Fruit fly (Drosophila melanogaster): ENCODE data around the gene CG34176.

The CG34176 gene

DNA sequence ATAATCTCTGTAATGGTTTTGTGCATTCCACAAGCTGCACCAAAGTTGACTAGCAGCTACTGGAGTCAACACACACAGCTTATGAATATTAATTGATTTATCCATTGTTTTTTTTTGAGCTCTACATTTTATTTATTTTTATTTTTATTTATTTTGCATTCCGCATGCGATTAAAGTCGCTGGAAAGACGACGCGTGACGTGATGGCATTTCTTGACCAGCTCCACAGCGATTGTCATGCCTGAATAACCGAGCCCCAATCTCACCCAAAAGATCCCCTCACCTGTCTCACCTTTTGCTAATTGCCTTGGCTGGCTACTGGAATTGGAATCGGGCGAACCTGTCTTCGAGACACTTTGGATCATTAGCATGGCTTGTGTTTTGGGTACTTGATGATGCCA, 32.4 kb downstream of the CG34176 start:
- TF ChIP-seq ovo (GFP tag; optimal IDR thresholded peaks at IDR 0.05) (no peak), cnc (optimal IDR thresholded peaks at IDR 0.05) (no peak), CG7101 (tag; optimal IDR thresholded peaks at IDR 0.05) (no peak)

DNA sequence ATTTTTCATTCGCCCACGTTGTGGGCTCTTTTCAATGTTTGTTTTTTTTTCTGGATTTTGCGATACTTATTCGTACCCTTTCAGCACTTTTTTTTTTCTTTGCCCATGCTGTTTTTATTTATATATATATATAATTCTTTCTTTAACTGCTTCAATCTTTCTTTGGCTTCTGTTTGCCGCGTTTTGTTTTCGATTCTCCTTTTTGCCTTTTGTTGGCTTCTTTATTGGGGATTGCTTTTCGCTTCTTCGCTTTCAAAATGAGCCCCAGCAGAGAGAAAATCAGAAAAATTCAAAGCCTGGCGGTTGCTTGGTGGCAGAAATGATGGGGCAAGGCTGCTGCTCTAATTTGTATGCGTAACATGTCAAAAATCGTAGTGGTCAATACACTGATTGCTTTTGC, 33.1 kb downstream of the CG34176 start:
- TF ChIP-seq Crg-1 (GFP tag; optimal IDR thresholded peaks at IDR 0.05) (no peak), tj (GFP tag; optimal IDR thresholded peaks at IDR 0.05) (peak; percentile 26)

dm6 chr2L:4038073-4038699, 34.3 kb downstream of the CG34176 start:
- TF ChIP-seq toe (GFP tag; optimal IDR thresholded peaks at IDR 0.05): no peak
- TF ChIP-seq CG33017 (tag; optimal IDR thresholded peaks at IDR 0.05): no peak
- no peak for TF ChIP-seq tj (GFP tag; optimal IDR thresholded peaks at IDR 0.05)
- no peak for TF ChIP-seq bab1 (GFP tag; optimal IDR thresholded peaks at IDR 0.05)
- no peak for TF ChIP-seq CG7045 (GFP tag; optimal IDR thresholded peaks at IDR 0.05)
- no peak for TF ChIP-seq pad (GFP tag; optimal IDR thresholded peaks at IDR 0.05)
- no peak for TF ChIP-seq ovo (GFP tag; optimal IDR thresholded peaks at IDR 0.05)

DNA sequence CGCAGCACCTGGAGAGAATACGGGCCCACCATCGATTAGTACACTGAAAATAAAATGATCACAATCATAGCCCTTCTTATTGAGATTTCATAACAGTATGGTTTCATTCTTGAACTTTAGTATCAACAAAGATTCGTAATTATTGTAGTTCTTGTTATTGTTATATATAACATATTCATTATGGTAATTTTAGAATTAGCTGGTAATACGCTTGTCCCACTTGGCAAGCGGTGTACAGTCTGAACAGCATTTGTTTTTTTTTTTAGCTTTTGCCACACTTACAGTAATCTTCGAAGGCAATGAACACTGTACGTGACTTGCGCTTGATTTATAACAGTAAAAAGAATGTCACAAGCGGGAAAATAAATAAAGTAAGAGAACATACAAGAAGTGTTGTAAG, 39.2 kb downstream of the CG34176 start:
- TF ChIP-seq ovo (GFP tag; optimal IDR thresholded peaks at IDR 0.05) (no peak), bab1 (GFP tag; optimal IDR thresholded peaks at IDR 0.05) (peak; percentile 70), CG12768 (GFP tag; optimal IDR thresholded peaks at IDR 0.05) (no peak)

DNA sequence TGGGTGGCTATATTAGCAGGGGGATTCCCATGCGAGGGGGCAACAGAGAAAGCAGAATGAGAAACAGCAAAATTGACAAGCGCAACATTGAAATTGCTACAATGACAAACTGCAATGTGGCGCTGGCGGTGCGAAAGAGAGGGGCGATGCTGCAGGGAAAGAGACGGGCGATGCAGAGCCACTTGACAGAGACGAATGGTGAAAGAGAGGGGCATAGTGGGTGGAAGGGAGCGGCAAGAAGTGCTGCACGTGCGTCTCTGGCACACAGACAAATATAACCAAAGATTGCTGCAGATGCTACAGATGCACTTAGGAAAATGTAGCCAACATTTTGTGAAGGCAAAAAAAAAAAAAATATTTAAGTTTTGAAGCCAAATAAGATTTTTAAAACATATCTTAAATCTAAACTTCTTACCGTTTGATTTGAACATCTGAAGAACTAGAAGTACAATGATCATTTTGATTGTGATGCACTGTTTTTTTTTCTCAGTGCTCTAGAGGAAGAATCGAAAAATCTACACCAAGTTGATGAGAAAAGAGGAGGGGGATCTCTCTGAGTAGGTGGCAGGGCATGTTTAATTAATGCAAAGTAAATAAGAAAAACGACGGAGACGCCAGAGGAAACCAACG, 41.4 kb downstream of the CG34176 start:
- TF ChIP-seq Mnt (GFP tag; optimal IDR thresholded peaks at IDR 0.05) (no peak), toe (GFP tag; optimal IDR thresholded peaks at IDR 0.05) (no peak), CG5204 (GFP tag; optimal IDR thresholded peaks at IDR 0.05) (no peak), CG12768 (GFP tag; optimal IDR thresholded peaks at IDR 0.05) (no peak), Hr96 (GFP tag; optimal IDR thresholded peaks at IDR 0.05) (no peak)

- TF ChIP-seq pad (GFP tag; optimal IDR thresholded peaks at IDR 0.05): no peak
- TF ChIP-seq CG1620 (GFP tag; optimal IDR thresholded peaks at IDR 0.05): no peak
- TF ChIP-seq CG14711 (tag; optimal IDR thresholded peaks at IDR 0.05): no peak
- no peak for TF ChIP-seq CG12768 (GFP tag; optimal IDR thresholded peaks at IDR 0.05)
- no peak for TF ChIP-seq bab1 (GFP tag; optimal IDR thresholded peaks at IDR 0.05)
- no peak for TF ChIP-seq toe (GFP tag; optimal IDR thresholded peaks at IDR 0.05)
- no peak for TF ChIP-seq CG33017 (tag; optimal IDR thresholded peaks at IDR 0.05)
Measured at dm6 chr2L:4051770-4052169, 47.9 kb downstream of the CG34176 start.

- TF ChIP-seq CG12768 (GFP tag; optimal IDR thresholded peaks at IDR 0.05): no peak
- no peak for TF ChIP-seq CG7101 (tag; optimal IDR thresholded peaks at IDR 0.05)
- peak; percentile 10 for TF ChIP-seq tj (GFP tag; optimal IDR thresholded peaks at IDR 0.05)
- no peak for TF ChIP-seq CG11617 (GFP tag; optimal IDR thresholded peaks at IDR 0.05)
- TF ChIP-seq kay (GFP tag; ENCODE audit: borderline replicate concordance): peak; percentile 31
Measured at dm6 chr2L:4052346-4052745, 48.5 kb downstream of the CG34176 start.

DNA sequence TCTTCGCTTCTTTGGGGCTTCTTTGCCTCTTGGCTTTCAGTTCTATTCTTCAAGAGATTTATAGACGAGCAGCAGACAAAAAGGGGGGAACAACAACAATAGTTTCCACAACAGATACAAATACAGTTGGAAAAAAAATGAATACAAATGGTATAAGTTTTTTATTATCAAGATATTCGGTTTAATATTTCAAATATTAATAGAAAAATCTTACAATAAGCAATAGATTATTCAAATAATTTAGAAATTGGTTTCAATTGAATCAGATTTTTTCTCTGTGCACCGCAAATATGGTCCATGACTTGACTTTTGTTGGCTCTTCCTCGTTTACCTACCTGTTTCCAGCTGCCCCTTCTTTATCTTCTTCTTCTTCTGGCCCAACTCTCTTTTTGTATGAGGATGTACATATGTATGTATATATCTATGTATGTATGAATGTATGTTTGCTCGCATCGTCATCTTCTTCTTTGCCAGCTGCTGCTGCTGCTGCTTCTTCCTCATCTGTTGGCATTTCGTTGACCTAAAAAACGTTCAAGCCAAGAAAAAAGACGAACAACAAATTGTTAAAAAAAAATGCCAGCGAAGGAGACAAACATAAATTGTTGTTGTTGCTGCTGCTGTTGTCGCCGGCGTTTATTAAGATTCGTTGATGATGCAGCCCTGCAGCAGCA, 49.7 kb downstream of the CG34176 start:
- TF ChIP-seq CG33017 (tag; optimal IDR thresholded peaks at IDR 0.05) (no peak), CG7045 (GFP tag; optimal IDR thresholded peaks at IDR 0.05) (no peak), CG12768 (GFP tag; optimal IDR thresholded peaks at IDR 0.05) (no peak), tj (GFP tag; optimal IDR thresholded peaks at IDR 0.05) (no peak), CG1620 (GFP tag; optimal IDR thresholded peaks at IDR 0.05) (no peak), CG5204 (GFP tag; optimal IDR thresholded peaks at IDR 0.05) (no peak), cic (GFP tag; optimal IDR thresholded peaks at IDR 0.05) (no peak), ovo (GFP tag; optimal IDR thresholded peaks at IDR 0.05) (no peak), cnc (optimal IDR thresholded peaks at IDR 0.05) (no peak), CG14711 (tag; optimal IDR thresholded peaks at IDR 0.05) (no peak), bab1 (GFP tag; optimal IDR thresholded peaks at IDR 0.05) (no peak), Mnt (GFP tag; optimal IDR thresholded peaks at IDR 0.05) (no peak), Hr96 (GFP tag; optimal IDR thresholded peaks at IDR 0.05) (no peak), Crg-1 (GFP tag; optimal IDR thresholded peaks at IDR 0.05) (no peak), pad (GFP tag; optimal IDR thresholded peaks at IDR 0.05) (no peak)

All from whole organism, adult.